Fruit fly (Drosophila melanogaster): Measurements from ENCODE around the gene CG14855.

The CG14855 gene

DNA sequence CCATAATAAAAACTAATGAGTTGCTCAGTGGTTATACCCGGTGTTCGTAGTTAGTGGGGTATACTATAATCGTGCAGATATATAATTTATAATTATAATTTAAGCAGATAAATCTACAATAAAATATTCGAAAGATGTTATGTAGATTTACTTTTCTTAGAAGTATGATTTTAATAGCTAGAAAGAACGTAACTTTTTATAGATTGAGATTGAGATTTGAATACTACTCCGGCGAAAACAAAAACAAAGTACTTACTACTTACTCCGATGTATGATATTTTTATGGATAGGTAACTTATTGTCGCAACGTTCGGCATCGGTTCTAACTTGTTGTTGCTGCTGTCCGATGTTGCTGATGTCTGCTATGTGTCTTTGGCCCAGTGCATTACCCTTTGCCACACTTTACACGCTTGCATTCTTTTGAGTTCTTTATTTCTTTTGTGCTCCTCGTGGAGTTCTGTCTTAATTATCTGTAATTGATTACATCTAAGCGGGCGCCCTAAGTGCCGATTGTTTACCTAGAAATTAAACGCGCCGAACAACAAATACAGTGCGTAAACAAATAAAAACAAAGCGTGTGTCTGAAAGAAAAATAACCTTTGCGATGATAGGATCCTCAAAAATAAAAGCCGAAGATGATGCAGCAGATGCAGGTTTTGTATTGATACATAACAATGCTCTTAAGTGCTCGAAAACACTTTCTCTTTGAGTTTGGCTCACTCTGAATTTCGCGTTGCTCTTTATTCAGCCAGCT, 47.6 kb upstream of the CG14855 start (continued):
- TF ChIP-seq MBD-R2 (GFP tag; IDR thresholded peaks at IDR 0.05) (no peak), Ets97D (GFP tag; optimal IDR thresholded peaks at IDR 0.05) (no peak), tll (GFP tag; optimal IDR thresholded peaks at IDR 0.05) (no peak), oc (tag; optimal IDR thresholded peaks at IDR 0.05) (no peak), D19B (GFP tag; optimal IDR thresholded peaks at IDR 0.05) (peak; percentile 30), Nf-YB (GFP tag; optimal IDR thresholded peaks at IDR 0.05) (no peak), yki (optimal IDR thresholded peaks at IDR 0.05) (no peak), ara (GFP tag; IDR thresholded peaks at IDR 0.05) (no peak), corto (GFP tag; optimal IDR thresholded peaks at IDR 0.05) (no peak), Hmr (GFP tag; optimal IDR thresholded peaks at IDR 0.05) (no peak), pfk (GFP tag; optimal IDR thresholded peaks at IDR 0.05) (no peak), dpn (GFP tag; optimal IDR thresholded peaks at IDR 0.05) (no peak), btn (GFP tag; optimal IDR thresholded peaks at IDR 0.05) (no peak), CG7786 (GFP tag; optimal IDR thresholded peaks at IDR 0.05) (no peak), CG6791 (GFP tag; IDR thresholded peaks at IDR 0.05; ENCODE audit: partially characterized antibody) (no peak), Xbp1 (GFP tag; optimal IDR thresholded peaks at IDR 0.05) (no peak), tio (GFP tag; optimal IDR thresholded peaks at IDR 0.05) (no peak), CG10267 (tag; optimal IDR thresholded peaks at IDR 0.05) (no peak), CG31365 (tag; optimal IDR thresholded peaks at IDR 0.05) (no peak), CG6813 (GFP tag; optimal IDR thresholded peaks at IDR 0.05) (no peak), gem (tag; optimal IDR thresholded peaks at IDR 0.05) (peak; percentile 42), Oaz (GFP tag; IDR thresholded peaks at IDR 0.05) (no peak), CG34224 (GFP tag; IDR thresholded peaks at IDR 0.05; ENCODE audit: partially characterized antibody) (no peak), org-1 (GFP tag; optimal IDR thresholded peaks at IDR 0.05) (no peak), CG7271 (tag; optimal IDR thresholded peaks at IDR 0.05) (no peak), Mes4 (GFP tag; optimal IDR thresholded peaks at IDR 0.05) (no peak), nerfin-2 (GFP tag; IDR thresholded peaks at IDR 0.05; ENCODE audit: partially characterized antibody) (no peak), zen2 (GFP tag; IDR thresholded peaks at IDR 0.05; ENCODE audit: partially characterized antibody) (no peak), Hr3 (GFP tag; optimal IDR thresholded peaks at IDR 0.05) (no peak), Opbp (GFP tag; IDR thresholded peaks at IDR 0.05; ENCODE audit: partially characterized antibody) (no peak), run (tag; optimal IDR thresholded peaks at IDR 0.05) (no peak), CG17568 (GFP tag; optimal IDR thresholded peaks at IDR 0.05) (peak; percentile 48), Nf-YC (tag; optimal IDR thresholded peaks at IDR 0.05) (no peak), al (GFP tag; IDR thresholded peaks at IDR 0.05) (no peak), CG6272 (GFP tag; IDR thresholded peaks at IDR 0.05) (no peak), CG17829 (tag; optimal IDR thresholded peaks at IDR 0.05) (no peak), Oli (tag; optimal IDR thresholded peaks at IDR 0.05) (no peak), CG6689 (GFP tag; IDR thresholded peaks at IDR 0.05) (0 out of 2 replicates have a peak, but pooled peaks have one; percentile 29), E2f1 (GFP tag; IDR thresholded peaks at IDR 0.05) (no peak), CG8765 (GFP tag; IDR thresholded peaks at IDR 0.05) (no peak), CG12659 (GFP tag; optimal IDR thresholded peaks at IDR 0.05) (no peak), seq (GFP tag; IDR thresholded peaks at IDR 0.05) (no peak), insv (GFP tag; optimal IDR thresholded peaks at IDR 0.05) (no peak), CG31388 (GFP tag; optimal IDR thresholded peaks at IDR 0.05) (no peak), bcd (GFP tag; optimal IDR thresholded peaks at IDR 0.05) (no peak), CG4617 (GFP tag; optimal IDR thresholded peaks at IDR 0.05; ENCODE audit: borderline replicate concordance) (no peak), Rx (GFP tag; IDR thresholded peaks at IDR 0.05) (no peak), ap (GFP tag; IDR thresholded peaks at IDR 0.05) (no peak), CG6654 (GFP tag; optimal IDR thresholded peaks at IDR 0.05) (no peak), CG9876 (GFP tag; optimal IDR thresholded peaks at IDR 0.05) (no peak)
